Worm (Caenorhabditis elegans) whole organism, L4 larva: ENCODE measurements around the gene T20B3.14.

Source experiments
- cey-2 ChIP-seq: sonication (generic microtip); optimal IDR thresholded peaks from 3 replicates; lab custom pipeline; 2017; ENCODE audit warnings: missing genetic modification characterization, mild to moderate bottlenecking, missing compliant biosample characterization, antibody characterized with exemption, borderline replicate concordance; ENCODE audit not compliant: insufficient read depth
- egl-43 ChIP-seq: fragments of 200-800 bp; sonication (Bioruptor generic); IDR thresholded peaks from 2 replicates; pipeline ENCODE4 v1.3.6; 2022; ENCODE audit warnings: missing genetic modification reagents, missing genetic modification characterization, missing compliant biosample characterization
- unc-39 ChIP-seq: sonication (generic microtip); optimal IDR thresholded peaks from 2 replicates; lab custom pipeline; 2017; ENCODE audit warnings: missing biosample characterization, missing genetic modification characterization

DNA sequence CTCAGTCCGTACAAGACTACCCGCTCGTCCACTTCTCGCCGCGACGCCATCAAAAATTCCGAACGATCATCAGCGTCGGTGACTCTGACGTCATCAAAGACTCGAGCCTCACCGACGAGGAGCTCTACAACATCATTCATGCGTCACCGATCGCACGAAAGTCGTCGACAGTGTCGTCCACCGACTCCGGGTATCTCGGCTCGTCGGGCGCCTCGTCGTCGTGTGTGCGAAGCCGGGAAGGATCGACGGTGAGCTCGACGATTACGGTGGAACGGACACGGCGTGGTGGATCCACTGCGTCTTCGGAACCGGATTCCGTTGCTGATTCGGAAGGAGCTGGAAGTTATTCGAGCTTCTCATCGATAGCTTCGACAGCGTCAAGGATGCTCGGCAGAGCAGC is 36.3 kb downstream of the T20B3.14 start:
- TF ChIP-seq egl-43 = no peak
- no peak for TF ChIP-seq cey-2 (tag; lab: Kevin White, UChicago)
- no peak for TF ChIP-seq unc-39 (tag; lab: Kevin White, UChicago)
